Worm (Caenorhabditis elegans) whole organism, L2 larva: ENCODE measurements around the gene ZC196.4.

Source experiments
- C34F6.9 ChIP-seq: fragments of 150-350 bp; optimal IDR thresholded peaks from 2 replicates; lab custom pipeline; 2014; ENCODE audit warnings: missing biosample characterization, missing genetic modification characterization
- blmp-1 ChIP-seq: sonication (generic microtip); optimal IDR thresholded peaks from 2 replicates; lab custom pipeline; 2017; ENCODE audit warnings: missing genetic modification characterization, mild to moderate bottlenecking, missing compliant biosample characterization, antibody characterized with exemption, moderate library complexity; ENCODE audit not compliant: insufficient read depth
- dmd-4 ChIP-seq: sonication (generic microtip); optimal IDR thresholded peaks from 2 replicates; lab custom pipeline; 2017; ENCODE audit warnings: missing biosample characterization, missing genetic modification characterization
- elt-3 ChIP-seq: sonication (generic microtip); optimal IDR thresholded peaks from 2 replicates; lab custom pipeline; 2017; ENCODE audit warnings: missing biosample characterization, missing genetic modification characterization
- fos-1 ChIP-seq: fragments of 150-350 bp; optimal IDR thresholded peaks from 2 replicates; lab custom pipeline; 2014; ENCODE audit warnings: missing biosample characterization, missing genetic modification characterization
- lin-13 ChIP-seq: fragments of 150-350 bp; optimal IDR thresholded peaks from 2 replicates; lab custom pipeline; 2014; ENCODE audit warnings: missing biosample characterization, missing genetic modification reagents, missing genetic modification characterization
- lsy-2 ChIP-seq, 2 experiments: fragments of 150-350 bp in 1 of 2; sonication (generic microtip) in 1 of 2; optimal IDR thresholded peaks; 2 replicates each; lab custom pipeline; 2014 to 2017; ENCODE audit warnings: missing biosample characterization in 2 of 2, missing genetic modification characterization in 2 of 2
- mdl-1 ChIP-seq, 2 experiments: fragments of 150-350 bp in 1 of 2; sonication (generic microtip) in 1 of 2; optimal IDR thresholded peaks; 2 replicates each; lab custom pipeline; 2017; ENCODE audit warnings: missing biosample characterization in 2 of 2, missing genetic modification characterization in 2 of 2
- nhr-11 ChIP-seq: fragments of 150-350 bp; optimal IDR thresholded peaks from 2 replicates; lab custom pipeline; 2014; ENCODE audit warnings: missing biosample characterization, missing genetic modification characterization
- nhr-129 ChIP-seq: fragments of 150-350 bp; optimal IDR thresholded peaks from 2 replicates; lab custom pipeline; 2014; ENCODE audit warnings: missing biosample characterization, missing genetic modification characterization
- nhr-23 ChIP-seq: fragments of 150-350 bp; optimal IDR thresholded peaks from 2 replicates; lab custom pipeline; 2014; ENCODE audit warnings: missing biosample characterization, missing genetic modification reagents, missing genetic modification characterization
- nhr-6 ChIP-seq: fragments of 150-350 bp; optimal IDR thresholded peaks from 2 replicates; lab custom pipeline; 2014; ENCODE audit warnings: missing biosample characterization, missing genetic modification characterization
- peb-1 ChIP-seq: fragments of 150-350 bp; optimal IDR thresholded peaks from 2 replicates; lab custom pipeline; 2014; ENCODE audit warnings: missing biosample characterization, missing genetic modification characterization
- skn-1 ChIP-seq: sonication (generic microtip); optimal IDR thresholded peaks from 2 replicates; lab custom pipeline; 2017; ENCODE audit warnings: missing biosample characterization, missing genetic modification characterization
- sma-3 ChIP-seq: sonication (generic microtip); optimal IDR thresholded peaks from 2 replicates; lab custom pipeline; 2016; ENCODE audit warnings: missing genetic modification reagents, missing genetic modification characterization, missing compliant biosample characterization
- sma-9 ChIP-seq, 2 experiments: fragments of 150-350 bp in 1 of 2; sonication (generic microtip) in 1 of 2; optimal IDR thresholded peaks; 2 replicates each; lab custom pipeline; 2014 to 2016; ENCODE audit warnings: missing genetic modification characterization in 2 of 2, mild to moderate bottlenecking in 1 of 2, missing biosample characterization in 1 of 2, missing compliant biosample characterization in 1 of 2, missing genetic modification reagents in 1 of 2, moderate library complexity in 1 of 2
- unc-39 ChIP-seq: fragments of 150-350 bp; optimal IDR thresholded peaks from 2 replicates; lab custom pipeline; 2014; ENCODE audit warnings: missing biosample characterization, missing genetic modification characterization
- unc-55 ChIP-seq: fragments of 150-350 bp; sonication (generic microtip); optimal IDR thresholded peaks from 3 replicates; lab custom pipeline; 2014; ENCODE audit warnings: missing biosample characterization, missing genetic modification reagents, missing genetic modification characterization
- ztf-1 ChIP-seq: fragments of 200-800 bp; sonication (Bioruptor generic); conservative IDR thresholded peaks from 2 replicates; pipeline ENCODE4 v1.3.6; 2022; ENCODE audit warnings: missing genetic modification characterization, missing compliant biosample characterization

The ZC196.4 gene

ce11 chrV:8769154-8769553, 36.2 kb downstream of the ZC196.4 start (continued):
- TF ChIP-seq mdl-1 (tag; optimal IDR thresholded peaks at IDR 0.05; lab: Kevin White, UChicago): no peak
- no peak for TF ChIP-seq nhr-6 (tag; lab: Kevin White, UChicago)
- TF ChIP-seq, all 48 proteins: peak for 5

ce11 chrV:8771599-8771998, 38.7 kb downstream of the ZC196.4 start, which contains the start of gene srx-115:
Gene srx-115, plus strand, starts transcription at chrV:8771899.
- TF ChIP-seq sma-9 (GFP tag; optimal IDR thresholded peaks at IDR 0.05; lab: Kevin White, UChicago) (no peak), sma-9 (tag; optimal IDR thresholded peaks at IDR 0.05; lab: Kevin White, UChicago) (no peak), skn-1 (no peak)
- TF ChIP-seq, all 48 proteins: peak for 0

ce11 chrV:8773826-8774382, 41.0 kb downstream of the ZC196.4 start, which contains the start of gene B0507.2:
Gene B0507.2, plus strand, starts transcription at chrV:8774332.
- TF ChIP-seq unc-55 (GFP tag; lab: Kevin White, UChicago) (peak; percentile 57), blmp-1 (tag; lab: Kevin White, UChicago) (no peak), nhr-129 (peak; percentile 9), lsy-2 (tag; optimal IDR thresholded peaks at IDR 0.05; lab: Kevin White, UChicago) (peak in 1 of 2 experiments; percentile 35), dmd-4 (tag; lab: Kevin White, UChicago) (no peak), C34F6.9 (tag; lab: Kevin White, UChicago) (peak; percentile 42), lin-13 (GFP tag; lab: Kevin White, UChicago) (no peak), fos-1 (tag; lab: Kevin White, UChicago) (peak; percentile 56)

- TF ChIP-seq sma-9 (GFP tag; optimal IDR thresholded peaks at IDR 0.05; lab: Kevin White, UChicago): no peak
- TF ChIP-seq sma-9 (tag; optimal IDR thresholded peaks at IDR 0.05; lab: Kevin White, UChicago): no peak
- TF ChIP-seq ztf-1: no peak
- TF ChIP-seq peb-1 (tag; lab: Kevin White, UChicago): no peak
- no peak for TF ChIP-seq sma-3 (GFP tag; lab: Kevin White, UChicago)
- TF ChIP-seq elt-3: no peak
- no peak for TF ChIP-seq nhr-23 (tag; lab: Kevin White, UChicago)
Observed at ce11 chrV:8776270-8776669, 43.4 kb downstream of the ZC196.4 start, which contains the start of gene B0507.1. Gene B0507.1, plus strand, starts transcription at chrV:8776570.

ce11 chrV:8781164-8781563, 48.3 kb downstream of the ZC196.4 start:
- TF ChIP-seq fos-1 (tag; lab: Kevin White, UChicago): peak; percentile 64
- no peak for TF ChIP-seq skn-1

ce11 chrV:8782112-8782511, 49.2 kb downstream of the ZC196.4 start:
- TF ChIP-seq sma-9 (GFP tag; optimal IDR thresholded peaks at IDR 0.05; lab: Kevin White, UChicago) (no peak), sma-9 (tag; optimal IDR thresholded peaks at IDR 0.05; lab: Kevin White, UChicago) (no peak), nhr-129 (peak; percentile 45), fos-1 (tag; lab: Kevin White, UChicago) (peak; percentile 6), nhr-11 (tag; lab: Kevin White, UChicago) (no peak), unc-39 (no peak)
- TF ChIP-seq, all 48 proteins: peak for 2

ce11 chrV:8784485-8784884, 51.6 kb downstream of the ZC196.4 start:
- no peak for TF ChIP-seq elt-3
